Worm (Caenorhabditis elegans): ENCODE data around the gene M153.3.
A peak's percentile ranks its signal among the peaks of the same experiment; 100 is the strongest.

M153.3 gene

ce11 chrX:12179817-12180384 lies 37.2 kb downstream of the M153.3 start:
- TF ChIP-seq pat-9 (tag; optimal IDR thresholded peaks at IDR 0.05) (no peak), ref-2 (tag; optimal IDR thresholded peaks at IDR 0.05) (peak; percentile 6), ceh-19 (GFP tag; optimal IDR thresholded peaks at IDR 0.05) (peak; percentile 32), ceh-34 (tag; optimal IDR thresholded peaks at IDR 0.05) (peak; percentile 12)

DNA sequence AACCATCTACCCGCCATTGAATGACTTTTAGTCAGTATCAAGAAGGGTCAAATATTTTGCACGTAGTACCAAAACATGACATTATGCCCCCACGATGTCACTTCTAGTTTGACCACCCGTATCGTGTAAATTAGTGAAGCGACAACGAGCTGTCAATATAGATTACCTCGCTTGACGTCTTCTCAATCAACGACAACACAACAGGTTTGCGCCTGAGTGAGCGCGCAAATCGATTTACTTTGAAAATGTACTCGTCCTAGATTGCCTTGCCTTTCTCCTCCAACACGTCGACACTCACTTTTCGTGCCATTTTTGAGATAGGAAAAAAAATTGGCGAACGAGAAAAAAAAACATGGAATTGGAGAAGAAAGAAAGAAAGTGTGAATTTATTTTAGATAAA lies 38.0 kb downstream of the M153.3 start:
- TF ChIP-seq unc-3 (GFP tag; conservative IDR thresholded peaks at IDR 0.05) (no peak), unc-3 (tag; optimal IDR thresholded peaks at IDR 0.05) (no peak), unc-42 (tag; optimal IDR thresholded peaks at IDR 0.05) (peak; percentile 12), zip-5 (tag; optimal IDR thresholded peaks at IDR 0.05) (no peak), gmeb-2 (tag; optimal IDR thresholded peaks at IDR 0.05) (no peak), C38D4.7 (GFP tag; optimal IDR thresholded peaks at IDR 0.05) (no peak), pros-1 (tag; optimal IDR thresholded peaks at IDR 0.05) (peak; percentile 46), pag-3 (tag; optimal IDR thresholded peaks at IDR 0.05; ENCODE audit: borderline replicate concordance) (no peak), F13H6.1 (tag; optimal IDR thresholded peaks at IDR 0.05) (no peak), ceh-34 (tag; optimal IDR thresholded peaks at IDR 0.05) (no peak), ets-4 (tag; optimal IDR thresholded peaks at IDR 0.05) (no peak), tbx-7 (tag; optimal IDR thresholded peaks at IDR 0.05) (no peak), unc-55 (GFP tag; optimal IDR thresholded peaks at IDR 0.05) (peak; percentile 54), ceh-31 (tag; optimal IDR thresholded peaks at IDR 0.05) (peak; percentile 84), fkh-10 (GFP tag; optimal IDR thresholded peaks at IDR 0.05) (no peak)

ce11 chrX:12181606-12182005 lies 38.9 kb downstream of the M153.3 start:
- TF ChIP-seq Y22D7AL.16 (tag; optimal IDR thresholded peaks at IDR 0.05) (no peak), elt-2 (tag; optimal IDR thresholded peaks at IDR 0.05) (no peak), zip-5 (tag; optimal IDR thresholded peaks at IDR 0.05) (no peak), hlh-13 (GFP tag; optimal IDR thresholded peaks at IDR 0.05) (no peak), unc-42 (tag; optimal IDR thresholded peaks at IDR 0.05) (peak; percentile 26), ceh-2 (tag; optimal IDR thresholded peaks at IDR 0.05) (no peak), ets-4 (tag; optimal IDR thresholded peaks at IDR 0.05) (no peak), pha-2 (tag; optimal IDR thresholded peaks at IDR 0.05) (peak; percentile 26), lin-11 (tag; optimal IDR thresholded peaks at IDR 0.05) (no peak), hlh-8 (tag; optimal IDR thresholded peaks at IDR 0.05) (no peak), ceh-6 (GFP tag; optimal IDR thresholded peaks at IDR 0.05) (no peak), ceh-31 (tag; optimal IDR thresholded peaks at IDR 0.05) (no peak)

DNA sequence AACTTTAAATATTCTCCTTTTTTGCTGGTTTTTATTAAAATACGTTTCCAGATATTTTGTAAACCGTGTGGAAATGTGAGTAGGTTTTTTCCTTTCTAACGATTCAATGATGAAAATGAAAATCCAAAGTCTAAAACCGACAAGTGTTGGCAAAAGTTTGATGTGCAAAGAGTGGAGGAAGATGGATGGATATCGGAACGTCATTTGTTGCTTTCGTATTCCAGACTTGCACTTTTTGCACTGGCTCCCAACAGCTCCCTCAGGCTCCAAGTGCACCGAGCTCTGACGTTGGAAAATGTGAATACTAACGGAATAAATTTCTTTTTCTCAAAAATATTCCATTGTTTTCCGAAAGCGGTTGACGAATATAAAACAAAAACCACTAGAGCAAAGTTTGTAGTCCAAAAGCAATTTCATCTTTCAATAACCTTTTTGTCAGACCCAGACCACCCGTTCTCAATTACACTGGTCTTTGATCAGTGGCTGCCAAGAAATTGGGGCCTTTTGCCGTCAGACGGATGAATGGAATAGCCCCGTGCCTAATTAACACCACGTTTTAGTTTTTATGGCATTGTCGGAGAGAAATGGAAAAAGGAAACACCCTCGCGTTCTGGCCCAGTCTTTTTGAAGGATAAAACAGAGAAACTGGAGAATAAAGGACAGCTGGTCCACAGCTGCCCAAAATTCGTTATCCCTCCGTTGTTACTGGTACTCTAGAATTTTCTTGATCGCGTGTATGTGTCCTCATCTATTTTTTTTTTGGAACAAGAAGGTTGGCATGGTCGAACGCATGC lies 40.2 kb downstream of the M153.3 start:
- TF ChIP-seq tbx-2 (tag; optimal IDR thresholded peaks at IDR 0.05) (peak; percentile 16), lim-6 (tag; optimal IDR thresholded peaks at IDR 0.05) (no peak), elt-2 (tag; optimal IDR thresholded peaks at IDR 0.05) (no peak), hlh-8 (tag; optimal IDR thresholded peaks at IDR 0.05) (peak; percentile 21), ceh-31 (tag; optimal IDR thresholded peaks at IDR 0.05) (peak; percentile 42), unc-42 (tag; optimal IDR thresholded peaks at IDR 0.05) (peak; percentile 64), ceh-14 (tag; optimal IDR thresholded peaks at IDR 0.05) (peak; percentile 54), ref-2 (tag; optimal IDR thresholded peaks at IDR 0.05) (peak; percentile 8), sox-4 (tag; optimal IDR thresholded peaks at IDR 0.05) (peak; percentile 17), nfya-1 (tag; optimal IDR thresholded peaks at IDR 0.05) (peak; percentile 35), unc-55 (GFP tag; optimal IDR thresholded peaks at IDR 0.05) (peak; percentile 13), eyg-1 (tag; optimal IDR thresholded peaks at IDR 0.05) (no peak)

DNA sequence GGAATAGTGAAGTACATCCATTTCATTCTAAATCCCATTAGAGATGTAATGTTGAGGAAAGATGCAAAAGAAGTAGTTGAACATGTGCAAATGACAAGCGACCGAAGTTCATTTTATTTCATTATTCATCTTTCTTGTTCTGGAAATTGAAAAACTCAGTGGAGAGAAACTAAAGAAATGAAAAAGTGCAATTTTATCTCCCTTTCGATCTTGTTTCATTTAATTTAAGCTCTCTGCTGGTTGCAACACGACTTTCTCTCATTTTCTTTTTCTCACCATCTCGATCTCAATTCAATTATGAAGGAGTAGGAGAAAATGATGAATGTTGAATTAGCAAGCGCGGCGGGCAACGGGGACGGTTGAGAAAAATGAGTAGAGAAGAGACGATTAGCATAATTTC lies 41.7 kb downstream of the M153.3 start:
- TF ChIP-seq ref-2 (tag; optimal IDR thresholded peaks at IDR 0.05) (peak; percentile 6), ceh-14 (tag; optimal IDR thresholded peaks at IDR 0.05) (peak; percentile 86), nhr-11 (tag; optimal IDR thresholded peaks at IDR 0.05) (no peak), pat-9 (tag; optimal IDR thresholded peaks at IDR 0.05) (no peak), unc-55 (GFP tag; optimal IDR thresholded peaks at IDR 0.05) (peak; percentile 28), ceh-24 (tag; optimal IDR thresholded peaks at IDR 0.05) (no peak), unc-42 (tag; optimal IDR thresholded peaks at IDR 0.05) (peak; percentile 99), ceh-31 (tag; optimal IDR thresholded peaks at IDR 0.05) (peak; percentile 63)

Data from whole organism, late embryonic.